Worm (Caenorhabditis elegans): ENCODE data around the gene prmt-5.

ce11 chrIII:5217511-5217910 lies 12.8 kb upstream of the prmt-5 start, which contains the start of gene cutl-19:
- no peak for TF ChIP-seq tab-1 (GFP tag; IDR thresholded peaks at IDR 0.05)
- no peak for TF ChIP-seq ref-1 (GFP tag; conservative IDR thresholded peaks at IDR 0.05)
- no peak for TF ChIP-seq cog-1 (tag; optimal IDR thresholded peaks at IDR 0.05)
- TF ChIP-seq flt-1 (GFP tag; IDR thresholded peaks at IDR 0.05): no peak
- TF ChIP-seq med-1 (GFP tag; optimal IDR thresholded peaks at IDR 0.05; ENCODE audit: insufficient read depth): no peak

All from whole organism, midembryonic.